Worm (Caenorhabditis elegans): Measurements from ENCODE around the gene rps-2.

DNA sequence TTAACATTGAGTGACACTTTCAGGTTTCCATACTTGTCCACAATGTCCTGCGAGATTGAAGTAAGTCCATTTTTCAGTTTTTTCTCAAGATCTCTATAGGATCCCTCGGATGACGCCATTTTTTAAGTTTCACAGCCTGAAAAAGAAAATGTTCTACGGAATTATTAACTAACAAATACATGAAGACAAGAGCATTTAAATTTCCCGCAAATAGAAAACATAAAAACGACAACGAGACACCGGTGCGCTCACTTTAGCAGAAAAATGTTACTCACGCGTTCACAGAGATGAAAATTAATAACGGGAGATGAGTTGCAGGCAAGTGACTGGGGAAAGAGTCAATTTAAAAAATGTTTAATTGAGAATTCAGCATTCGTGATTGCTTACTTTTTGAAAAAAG lies 20.3 kb upstream of the rps-2 start, which contains the start of gene czw-1:
- TF ChIP-seq mdl-1 (tag; optimal IDR thresholded peaks at IDR 0.05) (no peak), set-16 (GFP tag; IDR thresholded peaks at IDR 0.05) (no peak), T20F7.1 (GFP tag; optimal IDR thresholded peaks at IDR 0.05) (peak; percentile 71), zag-1 (tag; optimal IDR thresholded peaks at IDR 0.05) (no peak), aly-2 (tag; optimal IDR thresholded peaks at IDR 0.05) (no peak), skn-1 (tag; optimal IDR thresholded peaks at IDR 0.05) (no peak), lsy-2 (tag; optimal IDR thresholded peaks at IDR 0.05) (no peak), snpc-1.2 (GFP tag; IDR thresholded peaks at IDR 0.05) (no peak)
